Worm (Caenorhabditis elegans): ENCODE data around the gene cest-24.
A peak's percentile ranks its signal among the peaks of the same experiment; 100 is the strongest.

Gene cest-24

DNA sequence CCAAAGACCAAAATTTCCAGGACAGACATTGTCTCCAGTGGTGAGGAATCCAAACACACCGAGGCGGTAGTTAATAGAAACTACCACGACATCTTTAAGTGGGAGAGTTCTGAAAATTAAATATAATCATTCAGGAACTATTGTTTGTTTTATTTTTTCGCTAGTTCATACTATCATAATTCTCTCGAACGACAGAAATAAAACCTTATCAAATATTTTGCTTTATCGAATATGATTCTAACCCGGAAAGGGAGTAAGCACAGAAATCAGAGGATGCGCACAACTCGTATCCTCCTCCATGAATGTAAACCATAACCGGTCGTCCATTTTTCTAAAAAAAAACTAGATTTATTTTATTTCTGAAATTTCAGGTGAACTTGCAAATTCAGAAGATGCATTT, 48.1 kb downstream of the cest-24 start:
- TF ChIP-seq nhr-77 (tag; optimal IDR thresholded peaks at IDR 0.05) (no peak), unc-62 (GFP tag; optimal IDR thresholded peaks at IDR 0.05) (no peak), pqm-1 (tag; optimal IDR thresholded peaks at IDR 0.05) (peak; percentile 13), elt-2 (tag; optimal IDR thresholded peaks at IDR 0.05) (peak; percentile 51)

- TF ChIP-seq pha-4 (tag; optimal IDR thresholded peaks at IDR 0.05) (peak; percentile 24), pqm-1 (tag; optimal IDR thresholded peaks at IDR 0.05) (peak; percentile 72), elt-2 (tag; optimal IDR thresholded peaks at IDR 0.05) (peak; percentile 19), nhr-28 (tag; optimal IDR thresholded peaks at IDR 0.05) (no peak), nhr-25 (tag; optimal IDR thresholded peaks at IDR 0.05) (peak; percentile 23), nhr-43 (tag; optimal IDR thresholded peaks at IDR 0.05; ENCODE audit: poor library complexity, severe bottlenecking) (peak; percentile 2)
These were observed 48.9 kb downstream of the cest-24 start, which contains the start of gene cest-33 for ce11 chrV:6365597-6365996. TSS of gene cest-33 (minus strand) at chrV:6365671.

- peak in 1 of 3 experiments; percentile 24 for TF ChIP-seq elt-3 (tag; optimal IDR thresholded peaks at IDR 0.05)
- no peak for TF ChIP-seq nhr-77 (tag; optimal IDR thresholded peaks at IDR 0.05)
These were observed 51.8 kb downstream of the cest-24 start for ce11 chrV:6368494-6368893.

ce11 chrV:6374844-6375243, 58.1 kb downstream of the cest-24 start, which contains the start of gene F13H6.5:
TSS of gene F13H6.5 (minus strand) at chrV:6374944.
- TF ChIP-seq fkh-10 (GFP tag; optimal IDR thresholded peaks at IDR 0.05) (no peak), nfya-1 (tag; optimal IDR thresholded peaks at IDR 0.05; ENCODE audit: insufficient read depth) (no peak), egl-5 (tag; optimal IDR thresholded peaks at IDR 0.05) (no peak), ceh-9 (tag; optimal IDR thresholded peaks at IDR 0.05) (no peak), nhr-25 (tag; optimal IDR thresholded peaks at IDR 0.05) (no peak), eor-1 (tag; optimal IDR thresholded peaks at IDR 0.05) (no peak), lsy-12 (tag; optimal IDR thresholded peaks at IDR 0.05) (no peak), skn-1 (tag; optimal IDR thresholded peaks at IDR 0.05) (no peak), nhr-76 (tag; optimal IDR thresholded peaks at IDR 0.05) (no peak), nhr-67 (tag; optimal IDR thresholded peaks at IDR 0.05) (no peak), egl-27 (tag; optimal IDR thresholded peaks at IDR 0.05) (no peak), ama-1 (optimal IDR thresholded peaks at IDR 0.05) (no peak), nhr-11 (tag; optimal IDR thresholded peaks at IDR 0.05) (no peak), pqm-1 (tag; optimal IDR thresholded peaks at IDR 0.05) (no peak), lin-39 (tag; optimal IDR thresholded peaks at IDR 0.05) (no peak), jun-1 (tag; optimal IDR thresholded peaks at IDR 0.05) (no peak)
